Worm (Caenorhabditis elegans) whole organism, L4 larva: Measurements from ENCODE around the gene T27A8.7.
A peak's percentile ranks its signal among the peaks of the same experiment; 100 is the strongest.

ENCODE experiments used
- D1046.2 ChIP-seq: fragments of 200-800 bp; sonication (Bioruptor generic); IDR thresholded peaks from 2 replicates; pipeline ENCODE4 v1.3.6; 2022; ENCODE audit warnings: missing genetic modification characterization, missing compliant biosample characterization
- F37D6.2 ChIP-seq: sonication (generic microtip); optimal IDR thresholded peaks from 2 replicates; lab custom pipeline; 2016; ENCODE audit warnings: mild to moderate bottlenecking, missing genetic modification characterization, missing compliant biosample characterization
- T20F7.1 ChIP-seq: fragments of 200-800 bp; sonication (Bioruptor generic); optimal IDR thresholded peaks from 2 replicates; lab custom pipeline; 2018; ENCODE audit warnings: mild to moderate bottlenecking, missing genetic modification characterization, missing compliant biosample characterization
- aha-1 ChIP-seq: fragments of 150-350 bp; peaks from one replicate; lab custom pipeline; 2014; ENCODE audit warnings: missing biosample characterization, missing genetic modification characterization
- ceh-20 ChIP-seq: fragments of 200-800 bp; sonication (Bioruptor generic); IDR thresholded peaks from 2 replicates; pipeline ENCODE4 v1.3.6; 2022; ENCODE audit warnings: missing genetic modification reagents, missing genetic modification characterization, missing compliant biosample characterization
- ceh-62 ChIP-seq: sonication (generic microtip); optimal IDR thresholded peaks from 2 replicates; lab custom pipeline; 2017; ENCODE audit warnings: missing biosample characterization, missing genetic modification characterization
- daf-12 ChIP-seq: fragments of 150-350 bp; optimal IDR thresholded peaks from 2 replicates; lab custom pipeline; 2014; ENCODE audit warnings: missing biosample characterization, missing genetic modification reagents, missing genetic modification characterization
- daf-16 ChIP-seq, 3 experiments: sonication (generic microtip); optimal IDR thresholded peaks; 2 replicates each; lab custom pipeline; 2016 to 2017; ENCODE audit warnings: missing genetic modification characterization in 3 of 3, missing genetic modification reagents in 3 of 3, mild to moderate bottlenecking in 2 of 3, missing compliant biosample characterization in 2 of 3, missing biosample characterization in 1 of 3, moderate library complexity in 1 of 3
- daf-8 ChIP-seq: fragments of 200-800 bp; sonication (Bioruptor generic); IDR thresholded peaks from 2 replicates; pipeline ENCODE4 v1.3.6; 2022; ENCODE audit warnings: missing genetic modification characterization, missing compliant biosample characterization
- dmd-6 ChIP-seq: fragments of 200-800 bp; sonication (Bioruptor generic); IDR thresholded peaks from 2 replicates; pipeline ENCODE4 v1.3.6; 2022; ENCODE audit warnings: missing genetic modification reagents, missing genetic modification characterization, missing compliant biosample characterization
- dmd-9 ChIP-seq: fragments of 200-800 bp; sonication (Bioruptor generic); IDR thresholded peaks from 2 replicates; pipeline ENCODE4 v1.3.6; 2022; ENCODE audit warnings: missing genetic modification reagents, missing genetic modification characterization, missing compliant biosample characterization
- dve-1 ChIP-seq: sonication (generic microtip); optimal IDR thresholded peaks from 2 replicates; lab custom pipeline; 2017; ENCODE audit warnings: antibody characterized with exemption, mild to moderate bottlenecking, missing genetic modification characterization, missing compliant biosample characterization; ENCODE audit not compliant: insufficient read depth
- hlh-11 ChIP-seq: fragments of 200-800 bp; sonication (Bioruptor generic); optimal IDR thresholded peaks from 2 replicates; lab custom pipeline; 2018; ENCODE audit warnings: mild to moderate bottlenecking, missing genetic modification characterization, missing compliant biosample characterization
- jun-1 ChIP-seq: fragments of 150-350 bp; optimal IDR thresholded peaks from 2 replicates; lab custom pipeline; 2014; ENCODE audit warnings: missing biosample characterization, missing genetic modification reagents, missing genetic modification characterization
- lin-15B ChIP-seq: fragments of 150-350 bp; sonication (generic microtip); optimal IDR thresholded peaks from 3 replicates; lab custom pipeline; 2014; ENCODE audit warnings: missing biosample characterization, missing genetic modification characterization
- lin-29 ChIP-seq: fragments of 200-800 bp; sonication (Bioruptor generic); IDR thresholded peaks from 2 replicates; pipeline ENCODE4 v1.3.6; 2022; ENCODE audit warnings: missing genetic modification reagents, missing genetic modification characterization, missing compliant biosample characterization
- lsy-2 ChIP-seq, 2 experiments: fragments of 150-350 bp in 1 of 2; sonication (generic microtip) in 1 of 2; optimal IDR thresholded peaks; 2 replicates each; lab custom pipeline; 2014 to 2017; ENCODE audit warnings: missing biosample characterization in 2 of 2, missing genetic modification characterization in 2 of 2
- madf-9 ChIP-seq: fragments of 200-800 bp; sonication (Bioruptor generic); conservative IDR thresholded peaks from 2 replicates; pipeline ENCODE4 v1.3.6; 2022; ENCODE audit warnings: missing genetic modification reagents, missing genetic modification characterization, missing compliant biosample characterization
- mdl-1 ChIP-seq, 2 experiments: fragments of 150-350 bp in 1 of 2; sonication (generic microtip) in 1 of 2; optimal IDR thresholded peaks; 2 replicates each; lab custom pipeline; 2014 to 2017; ENCODE audit warnings: missing biosample characterization in 2 of 2, missing genetic modification characterization in 2 of 2
- mdt-29 ChIP-seq: fragments of 200-800 bp; sonication (Bioruptor generic); IDR thresholded peaks from 2 replicates; pipeline ENCODE4 v1.3.6; 2022; ENCODE audit warnings: missing genetic modification reagents, missing genetic modification characterization, missing compliant biosample characterization
- mep-1 ChIP-seq: fragments of 150-350 bp; sonication (generic microtip); optimal IDR thresholded peaks from 3 replicates; lab custom pipeline; 2014; ENCODE audit warnings: missing biosample characterization, missing genetic modification characterization
- mxl-2 ChIP-seq: fragments of 200-800 bp; sonication (Bioruptor generic); conservative IDR thresholded peaks from 2 replicates; pipeline ENCODE4 v1.3.6; 2022; ENCODE audit warnings: missing genetic modification reagents, missing genetic modification characterization, missing compliant biosample characterization
- mxl-3 ChIP-seq: fragments of 200-800 bp; sonication (Bioruptor generic); optimal IDR thresholded peaks from 2 replicates; lab custom pipeline; 2018; ENCODE audit warnings: mild to moderate bottlenecking, missing genetic modification characterization, missing compliant biosample characterization
- nhr-102 ChIP-seq: sonication (generic microtip); optimal IDR thresholded peaks from 2 replicates; lab custom pipeline; 2016; ENCODE audit warnings: mild to moderate bottlenecking, missing genetic modification characterization, moderate library complexity, missing compliant biosample characterization
- nhr-28 ChIP-seq: fragments of 150-350 bp; optimal IDR thresholded peaks from 2 replicates; lab custom pipeline; 2014; ENCODE audit warnings: missing biosample characterization, missing genetic modification characterization
- nhr-42 ChIP-seq: fragments of 200-800 bp; sonication (Bioruptor generic); IDR thresholded peaks from 2 replicates; pipeline ENCODE4 v1.3.6; 2022; ENCODE audit warnings: missing genetic modification characterization, missing compliant biosample characterization
- nhr-77 ChIP-seq: fragments of 150-350 bp; optimal IDR thresholded peaks from 2 replicates; lab custom pipeline; 2014; ENCODE audit warnings: missing biosample characterization, missing genetic modification characterization
- pha-4 ChIP-seq, 2 experiments: fragments of 150-350 bp in 1 of 2; fragments of 200-800 bp in 1 of 2; sonication (Bioruptor generic) in 1 of 2; IDR thresholded peaks in 1 of 2; optimal IDR thresholded peaks in 1 of 2; 2 replicates each; pipeline versions ENCODE4 v1.3.6 to Lab custom; 2014 to 2022; ENCODE audit warnings: missing genetic modification characterization in 2 of 2, missing genetic modification reagents in 2 of 2, missing biosample characterization in 1 of 2, missing compliant biosample characterization in 1 of 2
- php-3 ChIP-seq: fragments of 200-800 bp; sonication (Bioruptor generic); IDR thresholded peaks from 2 replicates; pipeline ENCODE4 v1.3.6; 2022; ENCODE audit warnings: missing genetic modification reagents, missing genetic modification characterization, missing compliant biosample characterization
- rbr-2 ChIP-seq: sonication (generic microtip); optimal IDR thresholded peaks from 2 replicates; lab custom pipeline; 2016; ENCODE audit warnings: missing genotype, missing genetic modification characterization, missing compliant biosample characterization
- set-16 ChIP-seq: fragments of 200-800 bp; sonication (Bioruptor generic); IDR thresholded peaks from 2 replicates; pipeline ENCODE4 v1.3.6; 2022; ENCODE audit warnings: missing genetic modification reagents, missing genetic modification characterization, missing compliant biosample characterization
- skn-1 ChIP-seq: fragments of 150-350 bp; optimal IDR thresholded peaks from 2 replicates; lab custom pipeline; 2014; ENCODE audit warnings: missing biosample characterization, missing genetic modification characterization
- snpc-4 ChIP-seq: fragments of 150-350 bp; optimal IDR thresholded peaks from 2 replicates; lab custom pipeline; 2014; ENCODE audit warnings: missing biosample characterization, missing genetic modification characterization
- spr-3 ChIP-seq: fragments of 200-800 bp; sonication (Bioruptor generic); optimal IDR thresholded peaks from 2 replicates; lab custom pipeline; 2018; ENCODE audit warnings: mild to moderate bottlenecking, missing genetic modification characterization, missing compliant biosample characterization
- ztf-11 ChIP-seq: fragments of 150-350 bp; optimal IDR thresholded peaks from 2 replicates; lab custom pipeline; 2014; ENCODE audit warnings: missing biosample characterization, missing genetic modification characterization
- ztf-7 ChIP-seq: fragments of 150-350 bp; optimal IDR thresholded peaks from 2 replicates; lab custom pipeline; 2014; ENCODE audit warnings: missing biosample characterization, missing genetic modification characterization

Gene T27A8.7

DNA sequence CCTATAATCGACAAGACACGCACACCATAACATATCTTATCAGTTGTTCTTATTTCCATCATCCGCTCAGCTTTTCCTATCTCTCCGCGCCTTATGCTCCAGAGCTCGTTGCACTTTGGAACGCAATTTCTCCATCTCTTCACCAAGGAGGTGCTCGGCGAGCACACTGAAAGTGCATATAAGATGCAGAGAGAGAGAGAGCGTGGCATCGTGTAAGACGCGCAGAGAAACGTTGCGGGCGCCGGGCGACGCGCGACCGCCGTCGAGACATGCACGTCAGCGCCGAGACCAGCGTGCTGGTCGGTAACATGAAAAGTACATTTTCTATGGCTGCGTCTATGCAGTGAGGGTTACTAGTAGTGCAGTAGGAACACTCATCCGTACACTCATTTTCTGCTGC lies 30.8 kb upstream of the T27A8.7 start (continued):
- TF ChIP-seq nhr-42, result 0 out of 2 replicates have a peak, but pooled peaks have one; percentile 44
- peak; percentile 80 for TF ChIP-seq rbr-2 (tag; lab: Kevin White, UChicago)
- peak; percentile 57 to 64 for TF ChIP-seq daf-16 (GFP tag; optimal IDR thresholded peaks at IDR 0.05; lab: Kevin White, UChicago)
- TF ChIP-seq daf-16 (tag; optimal IDR thresholded peaks at IDR 0.05; lab: Kevin White, UChicago), result peak; percentile 76
- peak; percentile 75; the same call in 1 of the 2 replicates for TF ChIP-seq ceh-20 (GFP tag; lab: Robert Waterston, UW)
- peak; percentile 74 for TF ChIP-seq nhr-102
- TF ChIP-seq D1046.2 (GFP tag; lab: Robert Waterston, UW), result no peak
- TF ChIP-seq mxl-3 (GFP tag; lab: Kevin White, UChicago), result peak; percentile 88
- peak; percentile 62 for TF ChIP-seq nhr-77 (tag; lab: Kevin White, UChicago)
- TF ChIP-seq ztf-11 (tag; lab: Kevin White, UChicago), result no peak
- peak; percentile 69 to 71 for TF ChIP-seq lsy-2 (tag; optimal IDR thresholded peaks at IDR 0.05; lab: Kevin White, UChicago)
- TF ChIP-seq F37D6.2 (tag; lab: Kevin White, UChicago), result peak; percentile 65
- peak; percentile 21 for TF ChIP-seq jun-1 (tag; lab: Kevin White, UChicago)
- TF ChIP-seq madf-9 (GFP tag; lab: Robert Waterston, UW), result 0 out of 2 replicates have a peak, but pooled peaks have one; percentile 44
- peak; percentile 90 for TF ChIP-seq set-16
- TF ChIP-seq mep-1, result peak; percentile 82
- TF ChIP-seq dve-1 (tag; lab: Kevin White, UChicago), result peak; percentile 88
- TF ChIP-seq mdl-1 (tag; optimal IDR thresholded peaks at IDR 0.05; lab: Kevin White, UChicago), result peak; percentile 85 to 94
- TF ChIP-seq hlh-11 (tag; lab: Kevin White, UChicago), result peak; percentile 96
- TF ChIP-seq spr-3 (GFP tag; lab: Kevin White, UChicago), result no peak
- no peak for TF ChIP-seq skn-1 (tag; lab: Kevin White, UChicago)
- 0 out of 2 replicates have a peak, but pooled peaks have one; percentile 29 for TF ChIP-seq lin-29
- TF ChIP-seq T20F7.1 (GFP tag; lab: Kevin White, UChicago), result peak; percentile 56
- peak; percentile 61 for TF ChIP-seq pha-4 (GFP tag; IDR thresholded peaks at IDR 0.05; lab: Robert Waterston, UW)
- no peak for TF ChIP-seq pha-4 (tag; optimal IDR thresholded peaks at IDR 0.05; lab: Kevin White, UChicago)
- no peak for TF ChIP-seq dmd-9 (GFP tag; lab: Robert Waterston, UW)

DNA sequence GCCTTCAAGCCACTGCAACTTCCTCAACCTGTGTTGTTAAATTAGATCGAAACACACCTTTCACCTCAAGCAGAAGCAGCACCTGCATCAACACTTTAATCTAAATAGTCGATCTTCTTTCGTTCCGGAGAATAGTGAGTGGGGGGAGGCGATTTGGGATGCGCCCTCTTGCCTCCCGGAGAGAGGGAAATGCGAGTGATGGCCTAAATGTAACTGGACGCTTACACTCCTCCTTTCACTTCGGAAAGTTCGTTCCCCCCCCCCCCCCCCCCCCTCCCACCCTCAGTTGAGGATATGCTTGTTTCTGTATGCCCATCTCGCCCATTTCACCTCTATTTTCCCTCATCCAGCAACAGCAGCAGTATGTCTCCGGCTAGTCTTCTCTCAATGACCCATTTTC lies 26.4 kb upstream of the T27A8.7 start:
- TF ChIP-seq php-3 (no peak), aha-1 (no peak), set-16 (peak; percentile 78), snpc-4 (tag; lab: Kevin White, UChicago) (no peak), D1046.2 (GFP tag; lab: Robert Waterston, UW) (no peak), ztf-7 (tag; lab: Kevin White, UChicago) (no peak), mdl-1 (tag; optimal IDR thresholded peaks at IDR 0.05; lab: Kevin White, UChicago) (no peak)

DNA sequence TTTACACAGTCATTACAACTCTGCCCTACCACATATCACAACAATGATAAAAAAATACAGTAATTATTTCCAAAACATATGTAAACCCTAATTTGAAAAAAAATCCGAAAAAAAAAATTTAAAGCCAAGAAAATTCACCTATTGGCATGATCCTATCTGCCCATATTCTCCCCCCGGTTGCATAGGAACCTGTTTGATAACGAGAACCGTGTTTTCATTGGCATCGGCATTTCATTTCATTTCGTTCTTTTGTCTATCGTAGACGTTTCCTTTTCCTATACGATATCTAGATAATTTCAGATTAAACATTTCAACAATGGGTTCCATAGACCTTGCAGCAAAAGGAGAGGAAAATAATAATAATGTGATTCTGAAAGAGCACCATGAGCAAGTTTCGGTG lies 24.8 kb upstream of the T27A8.7 start, which contains the start of gene mboa-1:
TSS of gene mboa-1 (plus strand) at position 301 of the 400 bp plus-strand sequence.
- TF ChIP-seq mdt-29 (no peak), mxl-2 (GFP tag; lab: Robert Waterston, UW) (no peak), lsy-2 (tag; optimal IDR thresholded peaks at IDR 0.05; lab: Kevin White, UChicago) (no peak), lin-15B (tag; lab: Kevin White, UChicago) (no peak), set-16 (no peak), ceh-62 (no peak), daf-12 (tag; lab: Kevin White, UChicago) (no peak)

DNA sequence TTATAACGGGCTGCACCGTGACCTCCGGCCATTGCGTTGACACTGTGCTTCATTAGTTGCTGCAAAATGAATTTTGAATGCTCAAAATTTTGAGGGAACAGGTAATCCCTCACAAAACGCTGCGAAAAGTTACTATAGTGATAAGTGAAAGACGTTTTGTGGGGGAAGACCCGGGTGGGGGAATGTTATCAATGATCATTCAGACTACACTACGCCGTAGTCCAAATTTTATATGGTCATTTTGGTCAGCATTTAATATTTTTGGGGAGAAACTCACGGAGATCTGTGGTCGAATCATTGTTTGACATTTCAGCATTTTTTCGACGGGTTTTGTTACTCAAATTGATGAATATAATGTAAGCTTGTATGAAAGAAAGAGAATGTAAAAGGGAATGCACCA lies 16.2 kb upstream of the T27A8.7 start:
- TF ChIP-seq nhr-77 (tag; lab: Kevin White, UChicago), result peak; percentile 47
- TF ChIP-seq dve-1 (tag; lab: Kevin White, UChicago), result peak; percentile 46
- peak; percentile 82 for TF ChIP-seq nhr-28 (tag; lab: Kevin White, UChicago)
- TF ChIP-seq mdt-29, result no peak
- TF ChIP-seq daf-8, result no peak
- TF ChIP-seq dmd-6 (GFP tag; lab: Robert Waterston, UW), result peak; percentile 43
- TF ChIP-seq daf-16 (GFP tag; optimal IDR thresholded peaks at IDR 0.05; lab: Kevin White, UChicago), result no peak
- TF ChIP-seq daf-16 (tag; optimal IDR thresholded peaks at IDR 0.05; lab: Kevin White, UChicago), result peak; percentile 61
- TF ChIP-seq hlh-11 (tag; lab: Kevin White, UChicago), result peak; percentile 46
- peak in 1 of 2 experiments; percentile 3 for TF ChIP-seq mdl-1 (tag; optimal IDR thresholded peaks at IDR 0.05; lab: Kevin White, UChicago)
